Fruit fly (Drosophila melanogaster) whole organism, pupa: Measurements from ENCODE around the gene CG1943.
A peak's percentile ranks its signal among the peaks of the same experiment; 100 is the strongest.

ENCODE experiments used
- CG10348 ChIP-seq: fragments of 200-800 bp; sonication (Bioruptor generic); IDR thresholded peaks from 2 replicates; pipeline ENCODE4 v1.3.6; 2022; ENCODE audit warnings: missing biosample characterization, missing genetic modification characterization
- CG12605 ChIP-seq: fragments of 200-800 bp; sonication (Bioruptor generic); IDR thresholded peaks from 2 replicates; pipeline ENCODE4 v1.3.6; 2022; ENCODE audit warnings: missing biosample characterization, missing genetic modification characterization
- CG13204 ChIP-seq: fragments of 200-800 bp; sonication (Bioruptor generic); optimal IDR thresholded peaks from 2 replicates; lab custom pipeline; 2018; ENCODE audit warnings: missing biosample characterization, mild to moderate bottlenecking, missing genetic modification characterization, moderate library complexity
- CG14655 ChIP-seq: fragments of 200-800 bp; sonication (Bioruptor generic); optimal IDR thresholded peaks from 3 replicates; lab custom pipeline; 2017; ENCODE audit warnings: mild to moderate bottlenecking, missing biosample characterization, missing genetic modification reagents, missing genetic modification characterization
- CG15710 ChIP-seq: fragments of 200-800 bp; sonication (Bioruptor generic); optimal IDR thresholded peaks from 2 replicates; lab custom pipeline; 2018; ENCODE audit warnings: missing biosample characterization, mild to moderate bottlenecking, missing genetic modification characterization, moderate library complexity
- CG17806 ChIP-seq: fragments of 200-800 bp; sonication (Bioruptor generic); optimal IDR thresholded peaks from 2 replicates; lab custom pipeline; 2018; ENCODE audit warnings: missing biosample characterization, mild to moderate bottlenecking, missing genetic modification characterization, moderate library complexity
- CG32121 ChIP-seq: fragments of 200-800 bp; sonication (Bioruptor generic); IDR thresholded peaks from 2 replicates; pipeline ENCODE4 v1.3.6; 2022; ENCODE audit warnings: missing biosample characterization, missing genetic modification characterization
- CG34367 ChIP-seq: fragments of 200-800 bp; sonication (Bioruptor generic); optimal IDR thresholded peaks from 2 replicates; lab custom pipeline; 2018; ENCODE audit warnings: missing biosample characterization, mild to moderate bottlenecking, missing genetic modification characterization
- CG4496 ChIP-seq: fragments of 200-800 bp; sonication (Bioruptor generic); IDR thresholded peaks from 3 replicates; pipeline ENCODE4 v1.3.6; 2022; ENCODE audit warnings: missing biosample characterization, missing genetic modification characterization
- CG8159 ChIP-seq: fragments of 200-800 bp; sonication (Bioruptor generic); optimal IDR thresholded peaks from 3 replicates; lab custom pipeline; 2018; ENCODE audit warnings: missing biosample characterization, mild to moderate bottlenecking, missing genetic modification characterization, moderate library complexity
- CG8301 ChIP-seq: fragments of 200-800 bp; sonication (Bioruptor generic); optimal IDR thresholded peaks from 2 replicates; lab custom pipeline; 2018; ENCODE audit warnings: missing biosample characterization, mild to moderate bottlenecking, missing genetic modification characterization
- CG9948 ChIP-seq: fragments of 200-800 bp; sonication (Bioruptor generic); optimal IDR thresholded peaks from 2 replicates; lab custom pipeline; 2018; ENCODE audit warnings: missing biosample characterization, mild to moderate bottlenecking, missing genetic modification characterization, moderate library complexity
- D1 ChIP-seq: fragments of 200-800 bp; sonication (Bioruptor generic); optimal IDR thresholded peaks from 2 replicates; lab custom pipeline; 2018; ENCODE audit warnings: missing biosample characterization, mild to moderate bottlenecking, missing genetic modification characterization, moderate library complexity
- EcR ChIP-seq: fragments of 200-800 bp; sonication (Bioruptor generic); optimal IDR thresholded peaks from 3 replicates; lab custom pipeline; 2019; ENCODE audit warnings: missing biosample characterization, missing genetic modification characterization, mild to moderate bottlenecking, moderate library complexity, missing genetic modification reagents
- Ets98B ChIP-seq: fragments of 200-800 bp; sonication (Bioruptor generic); IDR thresholded peaks from 2 replicates; pipeline ENCODE4 v1.3.6; 2022; ENCODE audit warnings: missing biosample characterization, missing genetic modification characterization
- Pif1A ChIP-seq: fragments of 200-800 bp; sonication (Bioruptor generic); optimal IDR thresholded peaks from 3 replicates; lab custom pipeline; 2016; ENCODE audit warnings: missing biosample characterization, missing genetic modification characterization
- Pif1B ChIP-seq: fragments of 200-800 bp; sonication (Bioruptor generic); optimal IDR thresholded peaks from 3 replicates; lab custom pipeline; 2016; ENCODE audit warnings: missing biosample characterization, missing genetic modification characterization
- Snoo ChIP-seq: fragments of 200-800 bp; sonication (Bioruptor generic); optimal IDR thresholded peaks from 3 replicates; lab custom pipeline; 2017; ENCODE audit warnings: missing biosample characterization, mild to moderate bottlenecking, missing genetic modification characterization, inconsistent platforms
- fd96Ca ChIP-seq: fragments of 200-800 bp; sonication (Bioruptor generic); IDR thresholded peaks from 3 replicates; pipeline ENCODE4 v1.3.6; 2022; ENCODE audit warnings: missing biosample characterization, missing genetic modification characterization
- gl ChIP-seq: fragments of 200-800 bp; sonication (Bioruptor generic); optimal IDR thresholded peaks from 2 replicates; lab custom pipeline; 2018; ENCODE audit warnings: missing biosample characterization, mild to moderate bottlenecking, missing genetic modification characterization
- rn ChIP-seq: fragments of 200-800 bp; sonication (Bioruptor generic); IDR thresholded peaks from 2 replicates; pipeline ENCODE4 v1.3.6; 2022; ENCODE audit warnings: missing biosample characterization, missing genetic modification characterization

Gene CG1943

dm6 chr3R:7088837-7089361 is 14.2 kb downstream of the CG1943 start:
- TF ChIP-seq Pif1A (GFP tag; lab: Kevin White, UChicago) (peak; percentile 20), CG8301 (no peak), CG17806 (tag; lab: Kevin White, UChicago) (no peak), Pif1B (GFP tag; lab: Kevin White, UChicago) (no peak), EcR (GFP tag; lab: Kevin White, UChicago) (peak; percentile 86), Ets98B (no peak; the same call in 1 of the 2 replicates), fd96Ca (peak; percentile 53; the same call in 1 of the 3 replicates), CG4496 (GFP tag; lab: Robert Waterston, UW) (0 out of 3 replicates have a peak, but pooled peaks have one; percentile 15)

DNA sequence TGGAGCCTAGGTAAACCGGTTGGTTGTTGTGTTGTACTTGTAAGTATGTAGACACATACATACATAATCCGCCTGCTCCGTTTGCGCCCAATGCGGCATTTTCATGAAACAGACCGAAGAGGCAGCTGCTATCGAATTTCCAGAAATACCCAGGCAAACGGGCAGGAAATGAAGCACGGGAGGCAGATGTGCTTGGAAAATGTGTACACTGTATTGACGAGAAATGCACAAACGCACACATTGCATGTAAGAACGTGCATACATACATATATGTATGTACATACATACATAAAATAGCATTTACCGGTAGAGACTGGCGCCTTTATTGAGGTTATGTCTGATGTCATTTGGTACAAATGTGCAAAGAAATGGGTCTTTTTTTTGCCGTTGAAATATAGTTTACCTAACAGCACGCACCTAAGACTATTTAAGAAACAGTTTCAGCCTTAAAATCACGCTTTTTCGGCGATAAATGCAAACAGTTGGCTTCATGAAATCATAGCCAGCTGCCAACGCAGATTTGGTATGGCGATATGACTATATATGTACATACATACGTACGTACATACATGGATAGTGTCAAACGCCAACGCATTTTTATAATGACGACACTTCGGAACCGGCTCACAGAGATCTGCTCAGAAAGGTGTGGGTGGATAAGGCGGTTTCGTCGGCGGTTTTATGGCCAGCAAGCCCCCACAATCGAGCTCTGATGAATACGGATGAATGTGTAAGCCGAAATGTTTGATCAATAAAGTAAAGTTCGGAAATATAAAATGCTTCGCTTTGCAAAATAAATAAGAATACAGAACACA is 15.1 kb downstream of the CG1943 start:
- no peak for TF ChIP-seq gl (tag; lab: Kevin White, UChicago)
- no peak for TF ChIP-seq CG32121
- no peak for TF ChIP-seq D1 (tag; lab: Kevin White, UChicago)
- no peak for TF ChIP-seq Pif1B (GFP tag; lab: Kevin White, UChicago)
- TF ChIP-seq CG4496 (GFP tag; lab: Robert Waterston, UW), result peak; percentile 45; the same call in 1 of the 3 replicates
- peak; percentile 32 for TF ChIP-seq CG8159 (tag; lab: Kevin White, UChicago)

dm6 chr3R:7090337-7090830 is 15.7 kb downstream of the CG1943 start:
- TF ChIP-seq fd96Ca (no peak; the same call in 2 of the 3 replicates), CG4496 (GFP tag; lab: Robert Waterston, UW) (no peak; the same call in 2 of the 3 replicates), CG9948 (tag; lab: Kevin White, UChicago) (no peak), CG13204 (GFP tag; lab: Kevin White, UChicago) (no peak), EcR (GFP tag; lab: Kevin White, UChicago) (no peak), Pif1A (GFP tag; lab: Kevin White, UChicago) (peak; percentile 6), Ets98B (no peak), CG8301 (no peak), Pif1B (GFP tag; lab: Kevin White, UChicago) (no peak), rn (no peak), CG14655 (no peak), gl (tag; lab: Kevin White, UChicago) (no peak), CG34367 (tag; lab: Kevin White, UChicago) (no peak), CG8159 (tag; lab: Kevin White, UChicago) (no peak), CG10348 (GFP tag; lab: Robert Waterston, UW) (no peak), D1 (tag; lab: Kevin White, UChicago) (no peak), CG15710 (tag; lab: Kevin White, UChicago) (peak; percentile 10), CG32121 (peak; percentile 14; the same call in 1 of the 2 replicates), CG12605 (GFP tag; lab: Robert Waterston, UW) (no peak), Snoo (tag; lab: Kevin White, UChicago) (no peak), CG17806 (tag; lab: Kevin White, UChicago) (peak; percentile 5)

DNA sequence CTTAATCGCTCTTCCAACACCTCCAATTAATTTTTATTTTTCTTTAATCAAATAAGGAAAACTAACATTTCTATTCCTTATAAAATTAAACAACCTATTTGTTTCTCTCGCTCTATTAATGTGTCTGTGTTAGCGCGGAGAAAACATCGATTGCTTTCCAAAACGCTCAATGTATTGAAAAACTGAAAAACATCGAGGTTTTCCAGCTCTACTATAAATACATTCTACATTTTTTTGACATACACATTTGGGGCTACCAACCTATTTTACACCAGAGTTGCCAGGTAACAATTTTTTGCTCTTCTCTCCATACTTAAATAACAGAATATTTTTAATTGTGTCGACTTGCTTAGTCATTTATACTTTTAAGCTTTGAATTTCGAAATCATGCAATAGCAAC is 17.2 kb downstream of the CG1943 start:
- TF ChIP-seq rn (no peak), fd96Ca (no peak)

DNA sequence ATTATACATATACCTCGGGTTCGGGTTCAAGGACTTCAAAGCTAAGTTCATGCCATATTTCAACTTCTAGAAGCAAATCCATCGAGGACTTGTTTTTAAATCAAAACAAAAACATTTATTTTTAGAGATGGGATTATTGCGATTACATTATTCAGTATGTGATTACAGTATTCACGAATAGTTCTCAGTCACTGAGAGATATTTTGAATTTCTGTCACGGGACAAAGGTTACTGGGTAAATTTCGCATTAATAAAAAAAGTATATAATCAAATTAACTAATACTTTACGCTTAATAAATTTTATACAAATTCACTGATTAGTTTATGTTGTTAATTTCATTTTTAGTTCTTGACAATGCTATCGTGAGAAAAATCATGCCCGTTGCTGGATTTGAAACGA is 18.9 kb downstream of the CG1943 start:
- TF ChIP-seq Pif1B (GFP tag; lab: Kevin White, UChicago), result peak; percentile 8
- TF ChIP-seq CG8159 (tag; lab: Kevin White, UChicago), result peak; percentile 31
- peak; percentile 6 for TF ChIP-seq Snoo (tag; lab: Kevin White, UChicago)
- TF ChIP-seq CG4496 (GFP tag; lab: Robert Waterston, UW), result 0 out of 3 replicates have a peak, but pooled peaks have one; percentile 11
- no peak for TF ChIP-seq Ets98B
- no peak for TF ChIP-seq CG13204 (GFP tag; lab: Kevin White, UChicago)
- TF ChIP-seq CG15710 (tag; lab: Kevin White, UChicago), result peak; percentile 27
- no peak for TF ChIP-seq rn
- 0 out of 2 replicates have a peak, but pooled peaks have one; percentile 21 for TF ChIP-seq CG12605 (GFP tag; lab: Robert Waterston, UW)
- no peak for TF ChIP-seq CG34367 (tag; lab: Kevin White, UChicago)
- TF ChIP-seq CG14655, result no peak
- no peak for TF ChIP-seq CG8301

- TF ChIP-seq Pif1B (GFP tag; lab: Kevin White, UChicago) (no peak), Snoo (tag; lab: Kevin White, UChicago) (no peak), Pif1A (GFP tag; lab: Kevin White, UChicago) (no peak), CG12605 (GFP tag; lab: Robert Waterston, UW) (no peak)
Observed at dm6 chr3R:7094368-7094767, 19.7 kb downstream of the CG1943 start.
